Worm (Caenorhabditis elegans): ENCODE results near the gene col-99.

- no peak for TF ChIP-seq tbx-7 (tag; optimal IDR thresholded peaks at IDR 0.05)
- no peak for TF ChIP-seq unc-86 (tag; optimal IDR thresholded peaks at IDR 0.05)
- TF ChIP-seq pqm-1 (tag; optimal IDR thresholded peaks at IDR 0.05): no peak
- no peak for TF ChIP-seq ahr-1 (tag; optimal IDR thresholded peaks at IDR 0.05)
- TF ChIP-seq gmeb-2 (tag; optimal IDR thresholded peaks at IDR 0.05): no peak
- no peak for TF ChIP-seq npax-4 (tag; optimal IDR thresholded peaks at IDR 0.05)
Observed at ce11 chrIV:89991-90390, 57.7 kb downstream of the col-99 start, which contains the start of gene scl-23.
